Worm (Caenorhabditis elegans): Measurements from ENCODE around the gene neg-1.

DNA sequence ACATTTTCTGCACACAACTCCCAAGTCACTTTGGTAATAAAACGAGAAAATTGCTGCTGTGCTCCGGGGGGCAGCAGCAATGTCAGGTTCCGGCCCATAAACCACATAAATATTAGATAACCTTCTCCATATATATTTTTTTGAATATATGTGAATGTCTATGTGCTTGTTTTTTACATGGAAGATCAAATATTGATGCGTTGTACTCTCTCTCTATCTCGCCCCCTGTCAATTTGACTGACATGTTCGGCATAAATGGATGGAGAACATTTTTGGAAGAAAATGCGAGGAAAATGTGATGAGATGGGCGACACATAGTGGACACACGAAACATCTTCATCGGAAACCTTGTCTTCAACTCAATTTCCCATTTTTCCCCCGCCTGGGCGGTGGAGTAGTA is 14.7 kb downstream of the neg-1 start:
- TF ChIP-seq ama-1 (optimal IDR thresholded peaks at IDR 0.05) (no peak), F13C5.2 (tag; optimal IDR thresholded peaks at IDR 0.05) (no peak), tbx-11 (GFP tag; IDR thresholded peaks at IDR 0.05) (no peak), pes-1 (GFP tag; IDR thresholded peaks at IDR 0.05) (no peak), ceh-13 (GFP tag; optimal IDR thresholded peaks at IDR 0.05) (no peak), tra-4 (tag; optimal IDR thresholded peaks at IDR 0.05) (no peak), hmbx-1 (tag; optimal IDR thresholded peaks at IDR 0.05) (no peak), flt-1 (GFP tag; IDR thresholded peaks at IDR 0.05) (no peak), sea-1 (GFP tag; conservative IDR thresholded peaks at IDR 0.05) (no peak), B0310.2 (tag; optimal IDR thresholded peaks at IDR 0.05) (no peak), tbx-37 (GFP tag; conservative IDR thresholded peaks at IDR 0.05) (no peak), hnd-1 (tag; optimal IDR thresholded peaks at IDR 0.05) (no peak), ceh-36 (tag; optimal IDR thresholded peaks at IDR 0.05) (no peak)

All from whole organism, early embryonic.